Fruit fly (Drosophila melanogaster): Measurements from ENCODE around the gene rtet.

rtet gene

dm6 chr3R:21111046-21111480 is 2.8 kb downstream of the rtet start, which contains the start of gene Rab11 (continued):
- TF ChIP-seq CG11247 (GFP tag; IDR thresholded peaks at IDR 0.05) (0 out of 2 replicates have a peak, but pooled peaks have one; percentile 26), CG1233 (GFP tag; optimal IDR thresholded peaks at IDR 0.05) (peak; percentile 39), stwl (tag; optimal IDR thresholded peaks at IDR 0.05) (peak; percentile 69), CG32532 (GFP tag; IDR thresholded peaks at IDR 0.05) (peak; percentile 72), hbn (GFP tag; IDR thresholded peaks at IDR 0.05; ENCODE audit: partially characterized antibody) (peak; percentile 86), gfzf (GFP tag; optimal IDR thresholded peaks at IDR 0.05) (peak; percentile 50), nerfin-1 (tag; optimal IDR thresholded peaks at IDR 0.05) (no peak), CG9817 (tag; optimal IDR thresholded peaks at IDR 0.05) (peak; percentile 40), Ets97D (GFP tag; optimal IDR thresholded peaks at IDR 0.05) (peak; percentile 14), CG13894 (tag; optimal IDR thresholded peaks at IDR 0.05) (peak; percentile 52), HLH54F (GFP tag; optimal IDR thresholded peaks at IDR 0.05) (peak; percentile 41), lab (GFP tag; optimal IDR thresholded peaks at IDR 0.05) (peak; percentile 44), bcd (GFP tag; optimal IDR thresholded peaks at IDR 0.05) (peak; percentile 30), HmgD (GFP tag; optimal IDR thresholded peaks at IDR 0.05) (no peak), CG1602 (GFP tag; optimal IDR thresholded peaks at IDR 0.05) (peak; percentile 11), knrl (GFP tag; IDR thresholded peaks at IDR 0.05; ENCODE audit: partially characterized antibody) (peak; percentile 96), trem (tag; optimal IDR thresholded peaks at IDR 0.05) (peak; percentile 38), kni (GFP tag; optimal IDR thresholded peaks at IDR 0.05) (peak; percentile 54), dmrt11E (tag; optimal IDR thresholded peaks at IDR 0.05) (peak; percentile 40), Oaz (GFP tag; IDR thresholded peaks at IDR 0.05) (0 out of 2 replicates have a peak, but pooled peaks have one; percentile 9), sens (GFP tag) (peak; percentile 91), her (GFP tag; optimal IDR thresholded peaks at IDR 0.05) (no peak), MBD-R2 (GFP tag; IDR thresholded peaks at IDR 0.05) (0 out of 2 replicates have a peak, but pooled peaks have one; percentile 15), unpg (GFP tag; optimal IDR thresholded peaks at IDR 0.05) (peak; percentile 2), NK7.1 (GFP tag; optimal IDR thresholded peaks at IDR 0.05) (no peak), Dip3 (GFP tag; optimal IDR thresholded peaks at IDR 0.05) (peak; percentile 3), HmgZ (tag; optimal IDR thresholded peaks at IDR 0.05) (no peak), chn (GFP tag; optimal IDR thresholded peaks at IDR 0.05) (peak; percentile 4), esg (GFP tag; conservative IDR thresholded peaks at IDR 0.05) (no peak), lov (optimal IDR thresholded peaks at IDR 0.05) (no peak), lov (GFP tag; IDR thresholded peaks at IDR 0.05) (no peak), cg (GFP tag; optimal IDR thresholded peaks at IDR 0.05) (no peak), dysf (GFP tag; IDR thresholded peaks at IDR 0.05) (peak; percentile 43; the same call in 2 of the 3 replicates), Nf-YC (tag; optimal IDR thresholded peaks at IDR 0.05) (peak; percentile 55), ERR (GFP tag; optimal IDR thresholded peaks at IDR 0.05) (peak; percentile 10), CG11093 (GFP tag; IDR thresholded peaks at IDR 0.05) (no peak), Chrac-16 (GFP tag; optimal IDR thresholded peaks at IDR 0.05) (peak; percentile 35), CG7839 (tag; optimal IDR thresholded peaks at IDR 0.05) (peak; percentile 54), CG16779 (GFP tag; IDR thresholded peaks at IDR 0.05) (no peak), CG4404 (GFP tag; IDR thresholded peaks at IDR 0.05) (no peak), kay (GFP tag; optimal IDR thresholded peaks at IDR 0.05) (peak; percentile 66), sr (GFP tag; IDR thresholded peaks at IDR 0.05) (no peak), Hmr (GFP tag; optimal IDR thresholded peaks at IDR 0.05) (peak; percentile 67), CG2199 (GFP tag; IDR thresholded peaks at IDR 0.05) (no peak), Nf-YB (GFP tag; optimal IDR thresholded peaks at IDR 0.05) (no peak), mld (GFP tag; IDR thresholded peaks at IDR 0.05; ENCODE audit: partially characterized antibody) (peak; percentile 77), vvl (GFP tag; IDR thresholded peaks at IDR 0.05) (peak; percentile 46), zf30C (GFP tag; optimal IDR thresholded peaks at IDR 0.05) (no peak), CG4328 (GFP tag; optimal IDR thresholded peaks at IDR 0.05) (peak; percentile 55), Aef1 (GFP tag; IDR thresholded peaks at IDR 0.05) (peak; percentile 18; the same call in 1 of the 3 replicates), CG17612 (GFP tag; IDR thresholded peaks at IDR 0.05) (no peak)
